Worm (Caenorhabditis elegans) whole organism, L4 larva: ENCODE measurements around the gene nhr-159.

Experiments
- D1046.2 ChIP-seq: fragments of 200-800 bp; sonication (Bioruptor generic); IDR thresholded peaks from 2 replicates; pipeline ENCODE4 v1.3.6; 2022; ENCODE audit warnings: missing genetic modification characterization, missing compliant biosample characterization
- F10B5.3 ChIP-seq: sonication (generic microtip); optimal IDR thresholded peaks from 2 replicates; lab custom pipeline; 2016; ENCODE audit warnings: mild to moderate bottlenecking, missing genetic modification characterization, missing compliant biosample characterization
- F26F4.8 ChIP-seq: fragments of 200-800 bp; sonication (Bioruptor generic); conservative IDR thresholded peaks from 2 replicates; pipeline ENCODE4 v1.3.6; 2022; ENCODE audit warnings: missing genetic modification characterization, missing compliant biosample characterization
- F37D6.2 ChIP-seq: sonication (generic microtip); optimal IDR thresholded peaks from 2 replicates; lab custom pipeline; 2016; ENCODE audit warnings: mild to moderate bottlenecking, missing genetic modification characterization, missing compliant biosample characterization
- R02D3.7 ChIP-seq: fragments of 150-350 bp; sonication (generic microtip); optimal IDR thresholded peaks from 3 replicates; lab custom pipeline; 2014; ENCODE audit warnings: missing biosample characterization, missing genetic modification characterization
- T20F7.1 ChIP-seq: fragments of 200-800 bp; sonication (Bioruptor generic); optimal IDR thresholded peaks from 2 replicates; lab custom pipeline; 2018; ENCODE audit warnings: mild to moderate bottlenecking, missing genetic modification characterization, missing compliant biosample characterization
- Y75B8A.6 ChIP-seq: fragments of 200-800 bp; sonication (Bioruptor generic); IDR thresholded peaks from 2 replicates; pipeline ENCODE4 v1.3.6; 2022; ENCODE audit warnings: missing genetic modification reagents, missing genetic modification characterization, missing compliant biosample characterization
- ZK337.2 ChIP-seq: fragments of 200-800 bp; sonication (Bioruptor generic); IDR thresholded peaks from 2 replicates; pipeline ENCODE4 v1.3.6; 2022; ENCODE audit warnings: missing genetic modification reagents, missing genetic modification characterization, missing compliant biosample characterization
- aha-1 ChIP-seq: fragments of 150-350 bp; peaks from one replicate; lab custom pipeline; 2014; ENCODE audit warnings: missing biosample characterization, missing genetic modification characterization
- aly-2 ChIP-seq: sonication (generic microtip); optimal IDR thresholded peaks from 2 replicates; lab custom pipeline; 2018; ENCODE audit warnings: missing biosample characterization, missing genetic modification characterization
- ceh-44 ChIP-seq: fragments of 200-800 bp; sonication (Bioruptor generic); IDR thresholded peaks from 2 replicates; pipeline ENCODE4 v1.3.6; 2022; ENCODE audit warnings: missing genetic modification reagents, missing genetic modification characterization, missing compliant biosample characterization
- ceh-62 ChIP-seq: sonication (generic microtip); optimal IDR thresholded peaks from 2 replicates; lab custom pipeline; 2017; ENCODE audit warnings: missing biosample characterization, missing genetic modification characterization
- cey-2 ChIP-seq: sonication (generic microtip); optimal IDR thresholded peaks from 3 replicates; lab custom pipeline; 2017; ENCODE audit warnings: missing genetic modification characterization, mild to moderate bottlenecking, missing compliant biosample characterization, antibody characterized with exemption, borderline replicate concordance; ENCODE audit not compliant: insufficient read depth
- daf-12 ChIP-seq: fragments of 150-350 bp; optimal IDR thresholded peaks from 2 replicates; lab custom pipeline; 2014; ENCODE audit warnings: missing biosample characterization, missing genetic modification reagents, missing genetic modification characterization
- dmd-8 ChIP-seq: fragments of 200-800 bp; sonication (Bioruptor generic); IDR thresholded peaks from 2 replicates; pipeline ENCODE4 v1.3.6; 2022; ENCODE audit warnings: missing genetic modification characterization, missing compliant biosample characterization
- dve-1 ChIP-seq: sonication (generic microtip); optimal IDR thresholded peaks from 2 replicates; lab custom pipeline; 2017; ENCODE audit warnings: antibody characterized with exemption, mild to moderate bottlenecking, missing genetic modification characterization, missing compliant biosample characterization; ENCODE audit not compliant: insufficient read depth
- egl-27 ChIP-seq: sonication (generic microtip); optimal IDR thresholded peaks from 3 replicates; lab custom pipeline; 2017; ENCODE audit warnings: missing biosample characterization, missing genetic modification reagents, missing genetic modification characterization
- hif-1 ChIP-seq, 2 experiments: sonication (generic microtip); optimal IDR thresholded peaks; 2 replicates each; lab custom pipeline; 2016 to 2017; ENCODE audit warnings: missing compliant biosample characterization in 2 of 2, missing genetic modification characterization in 2 of 2, missing genetic modification reagents in 2 of 2, missing genotype in 2 of 2, mild to moderate bottlenecking in 1 of 2
- hlh-11 ChIP-seq: fragments of 200-800 bp; sonication (Bioruptor generic); optimal IDR thresholded peaks from 2 replicates; lab custom pipeline; 2018; ENCODE audit warnings: mild to moderate bottlenecking, missing genetic modification characterization, missing compliant biosample characterization
- hmg-1.1 ChIP-seq: fragments of 200-800 bp; sonication (Bioruptor generic); IDR thresholded peaks from 2 replicates; pipeline ENCODE4 v1.3.6; 2022; ENCODE audit warnings: missing genetic modification reagents, missing genetic modification characterization, missing compliant biosample characterization
- lim-7 ChIP-seq: fragments of 200-800 bp; sonication (Bioruptor generic); IDR thresholded peaks from 2 replicates; pipeline ENCODE4 v1.3.6; 2022; ENCODE audit warnings: missing genetic modification characterization, missing compliant biosample characterization
- lin-13 ChIP-seq: fragments of 150-350 bp; optimal IDR thresholded peaks from 2 replicates; lab custom pipeline; 2014; ENCODE audit warnings: missing biosample characterization, missing genetic modification reagents, missing genetic modification characterization
- lin-15B ChIP-seq: fragments of 150-350 bp; sonication (generic microtip); optimal IDR thresholded peaks from 3 replicates; lab custom pipeline; 2014; ENCODE audit warnings: missing biosample characterization, missing genetic modification characterization
- lin-39 ChIP-seq: fragments of 150-350 bp; optimal IDR thresholded peaks from 2 replicates; lab custom pipeline; 2014; ENCODE audit warnings: missing biosample characterization, missing genetic modification reagents, missing genetic modification characterization
- madf-5 ChIP-seq, 2 experiments: fragments of 200-800 bp; sonication (Bioruptor generic); IDR thresholded peaks; 2 replicates each; pipeline ENCODE4 v1.3.6; 2022; ENCODE audit warnings: missing compliant biosample characterization in 2 of 2, missing genetic modification characterization in 2 of 2
- madf-9 ChIP-seq: fragments of 200-800 bp; sonication (Bioruptor generic); conservative IDR thresholded peaks from 2 replicates; pipeline ENCODE4 v1.3.6; 2022; ENCODE audit warnings: missing genetic modification reagents, missing genetic modification characterization, missing compliant biosample characterization
- mep-1 ChIP-seq: fragments of 150-350 bp; sonication (generic microtip); optimal IDR thresholded peaks from 3 replicates; lab custom pipeline; 2014; ENCODE audit warnings: missing biosample characterization, missing genetic modification characterization
- mes-2 ChIP-seq: sonication (generic microtip); optimal IDR thresholded peaks from 2 replicates; lab custom pipeline; 2016; ENCODE audit warnings: missing genotype, mild to moderate bottlenecking, missing genetic modification characterization, missing compliant biosample characterization; ENCODE audit not compliant: poor library complexity, severe bottlenecking
- nhr-237 ChIP-seq: sonication (generic microtip); optimal IDR thresholded peaks from 2 replicates; lab custom pipeline; 2017; ENCODE audit warnings: missing biosample characterization, missing genetic modification characterization
- nhr-25 ChIP-seq: sonication (generic microtip); optimal IDR thresholded peaks from 2 replicates; lab custom pipeline; 2017; ENCODE audit warnings: missing genetic modification characterization, mild to moderate bottlenecking, missing compliant biosample characterization, antibody characterized with exemption, moderate library complexity, borderline replicate concordance; ENCODE audit not compliant: insufficient read depth
- nhr-28 ChIP-seq: fragments of 150-350 bp; optimal IDR thresholded peaks from 2 replicates; lab custom pipeline; 2014; ENCODE audit warnings: missing biosample characterization, missing genetic modification characterization
- nhr-48 ChIP-seq: sonication (generic microtip); optimal IDR thresholded peaks from 2 replicates; lab custom pipeline; 2016; ENCODE audit warnings: mild to moderate bottlenecking, missing genetic modification characterization, missing compliant biosample characterization
- nhr-6 ChIP-seq: fragments of 150-350 bp; optimal IDR thresholded peaks from 2 replicates; lab custom pipeline; 2014; ENCODE audit warnings: missing biosample characterization, missing genetic modification characterization
- saeg-2 ChIP-seq: fragments of 200-800 bp; sonication (Bioruptor generic); IDR thresholded peaks from 2 replicates; pipeline ENCODE4 v1.3.6; 2022; ENCODE audit warnings: missing genetic modification reagents, missing genetic modification characterization, missing compliant biosample characterization
- sdz-12 ChIP-seq: fragments of 200-800 bp; sonication (Bioruptor generic); optimal IDR thresholded peaks from 2 replicates; lab custom pipeline; 2018; ENCODE audit warnings: mild to moderate bottlenecking, missing genetic modification characterization, missing compliant biosample characterization
- set-16 ChIP-seq: fragments of 200-800 bp; sonication (Bioruptor generic); IDR thresholded peaks from 2 replicates; pipeline ENCODE4 v1.3.6; 2022; ENCODE audit warnings: missing genetic modification reagents, missing genetic modification characterization, missing compliant biosample characterization
- skn-1 ChIP-seq: fragments of 150-350 bp; optimal IDR thresholded peaks from 2 replicates; lab custom pipeline; 2014; ENCODE audit warnings: missing biosample characterization, missing genetic modification characterization
- snpc-1.2 ChIP-seq: fragments of 200-800 bp; sonication (Bioruptor generic); IDR thresholded peaks from 2 replicates; pipeline ENCODE4 v1.3.6; 2022; ENCODE audit warnings: missing genetic modification reagents, missing genetic modification characterization, missing compliant biosample characterization
- snpc-4 ChIP-seq: fragments of 150-350 bp; optimal IDR thresholded peaks from 2 replicates; lab custom pipeline; 2014; ENCODE audit warnings: missing biosample characterization, missing genetic modification characterization
- tra-1 ChIP-seq: fragments of 200-800 bp; sonication (Bioruptor generic); IDR thresholded peaks from 2 replicates; pipeline ENCODE4 v1.3.6; 2022; ENCODE audit warnings: missing genetic modification reagents, missing genetic modification characterization, missing compliant biosample characterization
- unc-62 ChIP-seq, 3 experiments: fragments of 150-350 bp in 1 of 3; sonication (generic microtip); optimal IDR thresholded peaks in 2 of 3; peaks in 1 of 3; 1 replicate in 1 of 3; 2 replicates in 2 of 3; lab custom pipeline; 2014 to 2017; ENCODE audit warnings: missing biosample characterization in 3 of 3, missing genetic modification characterization in 3 of 3, missing genetic modification reagents in 3 of 3, missing genotype in 1 of 3
- zfp-3 ChIP-seq: fragments of 200-800 bp; sonication (Bioruptor generic); conservative IDR thresholded peaks from 2 replicates; pipeline ENCODE4 v1.3.6; 2022; ENCODE audit warnings: missing genetic modification reagents, missing genetic modification characterization, missing compliant biosample characterization
- zip-11 ChIP-seq: fragments of 200-800 bp; sonication (Bioruptor generic); IDR thresholded peaks from 2 replicates; pipeline ENCODE4 v1.3.6; 2022; ENCODE audit warnings: missing genetic modification characterization, missing compliant biosample characterization
- zip-2 ChIP-seq: fragments of 150-350 bp; optimal IDR thresholded peaks from 2 replicates; lab custom pipeline; 2014; ENCODE audit warnings: missing biosample characterization, missing genetic modification characterization
- ztf-7 ChIP-seq: fragments of 150-350 bp; optimal IDR thresholded peaks from 2 replicates; lab custom pipeline; 2014; ENCODE audit warnings: missing biosample characterization, missing genetic modification characterization

Gene nhr-159

ce11 chrV:3878223-3878622 is at the start of gene nhr-159:
TSS of gene nhr-159 (minus strand) at chrV:3878323.
- TF ChIP-seq Y75B8A.6 (no peak), lin-39 (tag; lab: Kevin White, UChicago) (no peak), madf-5 (GFP tag; IDR thresholded peaks at IDR 0.05; lab: Robert Waterston, UW) (no peak), skn-1 (no peak), ceh-62 (tag; lab: Kevin White, UChicago) (no peak), F26F4.8 (GFP tag; lab: Robert Waterston, UW) (no peak), cey-2 (tag; lab: Kevin White, UChicago) (no peak), F10B5.3 (tag; lab: Kevin White, UChicago) (no peak), R02D3.7 (no peak), hlh-11 (tag; lab: Kevin White, UChicago) (no peak), nhr-28 (tag; lab: Kevin White, UChicago) (no peak), nhr-48 (no peak), aly-2 (tag; lab: Kevin White, UChicago) (no peak), nhr-25 (no peak), hif-1 (tag; optimal IDR thresholded peaks at IDR 0.05; lab: Kevin White, UChicago) (no peak), zip-2 (tag; lab: Kevin White, UChicago) (no peak), ceh-44 (GFP tag; lab: Robert Waterston, UW) (no peak), snpc-1.2 (GFP tag; lab: Robert Waterston, UW) (no peak), egl-27 (tag; lab: Kevin White, UChicago) (no peak)

- TF ChIP-seq madf-5 (GFP tag; IDR thresholded peaks at IDR 0.05; lab: Robert Waterston, UW) (0 out of 4 replicates have a peak, but pooled peaks of 1 of the 2 experiments have one; percentile 8), lin-15B (no peak), set-16 (GFP tag; lab: Robert Waterston, UW) (peak; percentile 92)
Observed at ce11 chrV:3927522-3927921, 49.4 kb upstream of the nhr-159 start.

ce11 chrV:3922547-3922946 is 44.4 kb upstream of the nhr-159 start:
- TF ChIP-seq unc-62 (GFP tag; optimal IDR thresholded peaks at IDR 0.05 in 1 of 2; lab: Kevin White, UChicago) (peak in 1 of 2 experiments; percentile 97), unc-62 (tag; optimal IDR thresholded peaks at IDR 0.05; lab: Kevin White, UChicago) (no peak), ZK337.2 (GFP tag; lab: Robert Waterston, UW) (no peak)

- TF ChIP-seq T20F7.1 (GFP tag; lab: Kevin White, UChicago) (no peak), aha-1 (no peak), nhr-6 (no peak), dve-1 (tag; lab: Kevin White, UChicago) (no peak), D1046.2 (GFP tag; lab: Robert Waterston, UW) (no peak), R02D3.7 (no peak), mep-1 (tag; lab: Kevin White, UChicago) (no peak), tra-1 (GFP tag; lab: Robert Waterston, UW) (no peak), Y75B8A.6 (no peak)
Observed at ce11 chrV:3921635-3922034, 43.5 kb upstream of the nhr-159 start, which contains the start of gene srx-65. TSS of gene srx-65 (plus strand) at chrV:3921935.

- TF ChIP-seq zip-11 (GFP tag; lab: Robert Waterston, UW) (no peak), F37D6.2 (no peak), F26F4.8 (GFP tag; lab: Robert Waterston, UW) (no peak), snpc-4 (tag; lab: Kevin White, UChicago) (no peak), daf-12 (tag; lab: Kevin White, UChicago) (no peak), saeg-2 (GFP tag; lab: Robert Waterston, UW) (no peak), madf-9 (GFP tag; lab: Robert Waterston, UW) (no peak), lim-7 (GFP tag; lab: Robert Waterston, UW) (no peak), zfp-3 (no peak), sdz-12 (GFP tag; lab: Kevin White, UChicago) (no peak), hmg-1.1 (GFP tag; lab: Robert Waterston, UW) (no peak), nhr-237 (tag; lab: Kevin White, UChicago) (no peak), hlh-11 (tag; lab: Kevin White, UChicago) (no peak), nhr-28 (tag; lab: Kevin White, UChicago) (no peak), mes-2 (no peak), ztf-7 (tag; lab: Kevin White, UChicago) (no peak), dmd-8 (GFP tag; lab: Robert Waterston, UW) (no peak), ceh-62 (tag; lab: Kevin White, UChicago) (no peak), lin-13 (GFP tag; lab: Kevin White, UChicago) (no peak)
Observed at ce11 chrV:3919289-3919688, 41.2 kb upstream of the nhr-159 start, which contains the start of gene srx-66. TSS of gene srx-66 (plus strand) at chrV:3919589.
